Fruit fly (Drosophila melanogaster) Kc167 (cell line): ENCODE measurements around the gene CG5727.

Source experiments
- Myc ChIP-seq: fragments of >200 bp; optimal IDR thresholded peaks from 2 replicates; lab custom pipeline; 2017; ENCODE audit warnings: missing external identifiers
- Sin3A ChIP-seq: fragments of >200 bp; optimal IDR thresholded peaks from 2 replicates; lab custom pipeline; 2018; ENCODE audit warnings: missing external identifiers
- h ChIP-seq: fragments of >200 bp; optimal IDR thresholded peaks from 3 replicates; lab custom pipeline; 2018; ENCODE audit warnings: missing external identifiers
- insv ChIP-seq: fragments of >200 bp; optimal IDR thresholded peaks from 3 replicates; lab custom pipeline; 2018; ENCODE audit warnings: missing external identifiers
- psq ChIP-seq: fragments of >200 bp; optimal IDR thresholded peaks from 2 replicates; lab custom pipeline; 2017; ENCODE audit warnings: missing external identifiers
- ttk ChIP-seq: sonication (Bioruptor generic); optimal IDR thresholded peaks from 2 replicates; lab custom pipeline; 2017; ENCODE audit warnings: missing external identifiers

The CG5727 gene

dm6 chr2L:10205940-10206339, 4.5 kb downstream of the CG5727 start:
- TF ChIP-seq ttk (lab: Kevin White, UChicago) (peak; percentile 87), h (lab: Kevin White, UChicago) (no peak)

- TF ChIP-seq insv = no peak
- no peak for TF ChIP-seq Sin3A (lab: Kevin White, UChicago)
- no peak for TF ChIP-seq h (lab: Kevin White, UChicago)
- no peak for TF ChIP-seq psq
- no peak for TF ChIP-seq Myc (lab: Kevin White, UChicago)
- no peak for TF ChIP-seq ttk (lab: Kevin White, UChicago)
Observed at dm6 chr2L:10203933-10204509, 6.5 kb downstream of the CG5727 start, which contains the start of gene CG34159. Gene CG34159 (minus strand): TSS chr2L:10204317.

- TF ChIP-seq insv (no peak), h (lab: Kevin White, UChicago) (no peak), psq (no peak), Sin3A (lab: Kevin White, UChicago) (no peak), Myc (lab: Kevin White, UChicago) (no peak), ttk (lab: Kevin White, UChicago) (no peak)
Observed at dm6 chr2L:10201743-10202142, 8.7 kb downstream of the CG5727 start.

- TF ChIP-seq Myc (lab: Kevin White, UChicago) = no peak
- TF ChIP-seq insv = no peak
- no peak for TF ChIP-seq h (lab: Kevin White, UChicago)
Observed at dm6 chr2L:10200847-10201246, 9.6 kb downstream of the CG5727 start, which contains the start of the genes Ripalpha and RpL7. Gene Ripalpha (minus strand): TSS chr2L:10200974. Gene RpL7 (plus strand): TSS chr2L:10201004.

- TF ChIP-seq Sin3A (lab: Kevin White, UChicago) (no peak), psq (no peak), h (lab: Kevin White, UChicago) (no peak), Myc (lab: Kevin White, UChicago) (no peak), ttk (lab: Kevin White, UChicago) (no peak), insv (no peak)
Observed at dm6 chr2L:10198911-10199310, 11.6 kb downstream of the CG5727 start, which contains the start of gene Sur. Gene Sur (minus strand): TSS chr2L:10199117.

- TF ChIP-seq Myc (lab: Kevin White, UChicago) (no peak), insv (no peak), ttk (lab: Kevin White, UChicago) (no peak), psq (no peak), Sin3A (lab: Kevin White, UChicago) (no peak), h (lab: Kevin White, UChicago) (no peak)
Observed at dm6 chr2L:10191396-10191795, 19.1 kb downstream of the CG5727 start, which contains the start of gene Fum4. Gene Fum4 (minus strand): TSS chr2L:10191496.

- TF ChIP-seq psq = no peak
- TF ChIP-seq Myc (lab: Kevin White, UChicago) = no peak
- TF ChIP-seq insv = no peak
- no peak for TF ChIP-seq ttk (lab: Kevin White, UChicago)
- TF ChIP-seq h (lab: Kevin White, UChicago) = no peak
- TF ChIP-seq Sin3A (lab: Kevin White, UChicago) = no peak
Observed at dm6 chr2L:10180182-10180779, 30.2 kb downstream of the CG5727 start, which contains the start of gene CG44153. Gene CG44153 (minus strand): TSS chr2L:10180256.

dm6 chr2L:10172402-10172801, 38.1 kb downstream of the CG5727 start, which contains the start of gene CG13137:
Gene CG13137 (plus strand): TSS chr2L:10172702.
- TF ChIP-seq ttk (lab: Kevin White, UChicago) (no peak), h (lab: Kevin White, UChicago) (no peak), Sin3A (lab: Kevin White, UChicago) (no peak), Myc (lab: Kevin White, UChicago) (no peak), insv (no peak), psq (no peak)
